Worm (Caenorhabditis elegans): Measurements from ENCODE around the gene spp-3.

The spp-3 gene

ce11 chrX:7290859-7291628 lies 24.1 kb downstream of the spp-3 start:
- no peak for TF ChIP-seq cnd-1 (tag; optimal IDR thresholded peaks at IDR 0.05)
- no peak for TF ChIP-seq flh-1 (GFP tag; optimal IDR thresholded peaks at IDR 0.05)
- no peak for TF ChIP-seq nhr-28 (tag; optimal IDR thresholded peaks at IDR 0.05)
- no peak for TF ChIP-seq ham-2 (GFP tag; optimal IDR thresholded peaks at IDR 0.05)
- TF ChIP-seq sptf-1 (tag; optimal IDR thresholded peaks at IDR 0.05), result no peak
- TF ChIP-seq ceh-83 (GFP tag; optimal IDR thresholded peaks at IDR 0.05), result no peak

- TF ChIP-seq ces-1 (GFP tag; optimal IDR thresholded peaks at IDR 0.05) (peak; percentile 6), cnd-1 (tag; optimal IDR thresholded peaks at IDR 0.05) (no peak), bed-3 (GFP tag; optimal IDR thresholded peaks at IDR 0.05) (no peak), snpc-4 (tag; optimal IDR thresholded peaks at IDR 0.05) (no peak), ceh-39 (tag; optimal IDR thresholded peaks at IDR 0.05) (peak; percentile 3), unc-39 (tag; optimal IDR thresholded peaks at IDR 0.05) (peak; percentile 4), tbx-8 (GFP tag; optimal IDR thresholded peaks at IDR 0.05) (no peak), ham-2 (GFP tag; optimal IDR thresholded peaks at IDR 0.05) (no peak), unc-62 (GFP tag; optimal IDR thresholded peaks at IDR 0.05) (no peak), lin-13 (tag; optimal IDR thresholded peaks at IDR 0.05) (no peak), lsy-2 (tag; optimal IDR thresholded peaks at IDR 0.05) (no peak), pha-4 (tag; optimal IDR thresholded peaks at IDR 0.05) (no peak), ceh-83 (GFP tag; optimal IDR thresholded peaks at IDR 0.05) (no peak), zip-8 (tag; optimal IDR thresholded peaks at IDR 0.05) (no peak), nhr-28 (tag; optimal IDR thresholded peaks at IDR 0.05) (no peak), nhr-12 (tag; optimal IDR thresholded peaks at IDR 0.05) (no peak), lin-32 (GFP tag; optimal IDR thresholded peaks at IDR 0.05) (no peak)
Measured at ce11 chrX:7289565-7289964, 25.6 kb downstream of the spp-3 start.

ce11 chrX:7284724-7285184 lies 30.4 kb downstream of the spp-3 start:
- TF ChIP-seq ces-1 (GFP tag; optimal IDR thresholded peaks at IDR 0.05), result peak; percentile 69
- peak; percentile 60 for TF ChIP-seq unc-39 (tag; optimal IDR thresholded peaks at IDR 0.05)
- no peak for TF ChIP-seq nhr-12 (tag; optimal IDR thresholded peaks at IDR 0.05)

- TF ChIP-seq ham-2 (GFP tag; optimal IDR thresholded peaks at IDR 0.05), result no peak
- TF ChIP-seq nhr-76 (tag; optimal IDR thresholded peaks at IDR 0.05), result no peak
- no peak for TF ChIP-seq ceh-43 (GFP tag; optimal IDR thresholded peaks at IDR 0.05)
- no peak for TF ChIP-seq sptf-1 (tag; optimal IDR thresholded peaks at IDR 0.05)
- no peak for TF ChIP-seq blmp-1 (tag; optimal IDR thresholded peaks at IDR 0.05)
- TF ChIP-seq lin-32 (GFP tag; optimal IDR thresholded peaks at IDR 0.05), result no peak
Measured at ce11 chrX:7283136-7283535, 32.0 kb downstream of the spp-3 start.

ce11 chrX:7281347-7281746 lies 33.8 kb downstream of the spp-3 start:
- TF ChIP-seq elt-1 (tag; optimal IDR thresholded peaks at IDR 0.05; ENCODE audit: borderline replicate concordance, insufficient read depth), result no peak
- TF ChIP-seq bed-3 (GFP tag; optimal IDR thresholded peaks at IDR 0.05), result no peak
- TF ChIP-seq lin-32 (GFP tag; optimal IDR thresholded peaks at IDR 0.05), result no peak
- peak; percentile 1 for TF ChIP-seq mls-2 (tag; optimal IDR thresholded peaks at IDR 0.05)
- TF ChIP-seq ham-2 (GFP tag; optimal IDR thresholded peaks at IDR 0.05), result no peak
- no peak for TF ChIP-seq nhr-237 (tag; optimal IDR thresholded peaks at IDR 0.05)
- no peak for TF ChIP-seq flh-1 (GFP tag; optimal IDR thresholded peaks at IDR 0.05)
- no peak for TF ChIP-seq unc-62 (GFP tag; optimal IDR thresholded peaks at IDR 0.05)
- peak; percentile 98 for TF ChIP-seq ces-1 (GFP tag; optimal IDR thresholded peaks at IDR 0.05)

- TF ChIP-seq nhr-2 (tag; optimal IDR thresholded peaks at IDR 0.05), result no peak
- peak; percentile 10 for TF ChIP-seq M03D4.4 (tag; optimal IDR thresholded peaks at IDR 0.05)
Measured at ce11 chrX:7279671-7280389, 35.3 kb downstream of the spp-3 start, which contains the start of gene unc-10. TSS of gene unc-10 (minus strand) at chrX:7280322.
